Worm (Caenorhabditis elegans) whole organism, late embryonic: ENCODE results near the gene B0554.5.

ENCODE experiments used
- C08G9.2 ChIP-seq: sonication (generic microtip); optimal IDR thresholded peaks from 2 replicates; lab custom pipeline; 2016; ENCODE audit warnings: mild to moderate bottlenecking, missing genetic modification characterization, moderate library complexity, missing compliant biosample characterization
- T23F11.4 ChIP-seq: fragments of 200-800 bp; sonication (Bioruptor generic); optimal IDR thresholded peaks from 2 replicates; lab custom pipeline; 2018; ENCODE audit warnings: mild to moderate bottlenecking, missing genetic modification characterization, missing compliant biosample characterization
- ama-1 ChIP-seq: fragments of 150-350 bp; optimal IDR thresholded peaks from 2 replicates; lab custom pipeline; 2014
- dve-1 ChIP-seq: sonication (generic microtip); optimal IDR thresholded peaks from 2 replicates; lab custom pipeline; 2017; ENCODE audit warnings: antibody characterized with exemption, mild to moderate bottlenecking, missing genetic modification characterization, missing compliant biosample characterization
- fkh-10 ChIP-seq: fragments of 150-350 bp; optimal IDR thresholded peaks from 2 replicates; lab custom pipeline; 2014; ENCODE audit warnings: missing biosample characterization, missing genetic modification reagents, missing genetic modification characterization
- hlh-13 ChIP-seq: fragments of 200-800 bp; sonication (Bioruptor generic); optimal IDR thresholded peaks from 2 replicates; lab custom pipeline; 2018; ENCODE audit warnings: mild to moderate bottlenecking, missing genetic modification characterization, missing compliant biosample characterization
- nhr-11 ChIP-seq: fragments of 150-350 bp; optimal IDR thresholded peaks from 2 replicates; lab custom pipeline; 2014; ENCODE audit warnings: missing biosample characterization, missing genetic modification characterization
- pha-4 ChIP-seq: fragments of 150-350 bp; optimal IDR thresholded peaks from 2 replicates; lab custom pipeline; 2018; ENCODE audit warnings: missing biosample characterization, missing genetic modification reagents, missing genetic modification characterization
- ref-2 ChIP-seq: sonication (generic microtip); optimal IDR thresholded peaks from 2 replicates; lab custom pipeline; 2016; ENCODE audit warnings: missing genetic modification characterization, missing compliant biosample characterization
- sdc-2 ChIP-seq: sonication (generic microtip); optimal IDR thresholded peaks from 2 replicates; lab custom pipeline; 2016; ENCODE audit warnings: missing genotype, missing genetic modification characterization, missing compliant biosample characterization
- zip-5 ChIP-seq: sonication (generic microtip); optimal IDR thresholded peaks from 2 replicates; lab custom pipeline; 2016; ENCODE audit warnings: missing genetic modification characterization, missing compliant biosample characterization

DNA sequence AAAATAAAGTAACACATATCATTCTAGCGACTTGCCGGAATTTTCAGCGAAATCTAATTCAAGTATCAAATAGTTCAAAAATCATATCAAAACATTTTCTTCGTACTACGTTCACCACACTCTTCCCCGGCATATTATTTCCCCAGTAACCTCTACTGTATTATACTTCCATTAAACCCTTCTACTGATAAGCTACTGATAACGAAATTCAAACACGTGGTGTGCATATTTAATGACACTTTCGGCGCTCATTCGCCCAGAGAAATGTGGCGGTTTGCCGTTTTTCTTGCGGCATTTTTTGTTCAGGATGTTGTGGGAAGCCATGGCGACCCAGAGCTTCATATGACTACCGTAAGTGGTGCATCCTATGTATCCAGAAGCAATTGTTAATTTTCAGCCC is 38.8 kb upstream of the B0554.5 start, which contains the start of gene lipl-5:
- TF ChIP-seq C08G9.2 (tag; lab: Kevin White, UChicago) (no peak), T23F11.4 (GFP tag; lab: Kevin White, UChicago) (no peak), hlh-13 (GFP tag; lab: Kevin White, UChicago) (no peak), ref-2 (tag; lab: Kevin White, UChicago) (no peak), nhr-11 (no peak), ama-1 (no peak), dve-1 (tag; lab: Kevin White, UChicago) (no peak), pha-4 (tag; lab: Kevin White, UChicago) (no peak), sdc-2 (tag; lab: Kevin White, UChicago) (no peak), zip-5 (tag; lab: Kevin White, UChicago) (no peak), fkh-10 (GFP tag; lab: Kevin White, UChicago) (no peak)
